Worm (Caenorhabditis elegans): ENCODE data around the gene phf-32.

phf-32 gene

ce11 chrX:12333479-12333878 lies 26.8 kb downstream of the phf-32 start, which contains the start of gene srd-47:
TSS of gene srd-47 (plus strand) at chrX:12333642.
- TF ChIP-seq dao-5 (tag; optimal IDR thresholded peaks at IDR 0.05) (no peak), him-1 (tag; optimal IDR thresholded peaks at IDR 0.05) (no peak), W03F9.2 (tag; optimal IDR thresholded peaks at IDR 0.05) (no peak)

- no peak for TF ChIP-seq dao-5 (tag; optimal IDR thresholded peaks at IDR 0.05)
- no peak for TF ChIP-seq W03F9.2 (tag; optimal IDR thresholded peaks at IDR 0.05)
- TF ChIP-seq him-1 (tag; optimal IDR thresholded peaks at IDR 0.05): no peak
These were observed 29.1 kb downstream of the phf-32 start, which contains the start of gene srd-48 for ce11 chrX:12335808-12336207. TSS of gene srd-48 (plus strand) at chrX:12336108.

DNA sequence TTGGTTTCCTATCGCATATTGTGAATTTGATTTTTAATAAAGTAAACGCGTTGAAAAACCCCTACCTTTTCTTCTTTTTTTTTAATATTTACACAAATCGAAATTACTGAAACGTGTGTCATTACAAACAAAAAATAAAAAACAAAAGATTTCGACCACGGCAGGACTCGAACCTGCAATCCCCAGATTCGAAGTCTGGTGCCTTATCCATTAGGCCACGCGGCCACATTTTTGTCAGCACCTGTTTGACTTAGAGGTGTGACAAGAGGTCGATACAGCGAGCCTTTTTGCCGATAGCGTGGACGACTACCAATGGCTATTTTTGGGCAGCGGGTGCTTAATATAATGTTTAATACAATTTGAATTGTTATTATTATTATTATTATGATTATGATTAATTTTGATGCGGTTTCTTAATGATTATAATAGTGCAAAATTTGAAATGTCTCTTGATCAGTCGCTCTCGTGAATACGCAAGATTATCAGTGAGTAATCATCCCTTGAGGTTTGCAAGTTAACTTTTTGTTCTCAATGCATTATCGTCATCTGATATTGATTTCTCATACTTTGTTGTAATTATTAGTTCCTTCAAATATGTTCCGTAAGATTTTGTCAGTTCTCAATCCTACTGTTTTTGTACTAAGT lies 31.3 kb downstream of the phf-32 start, which contains the start of gene srd-44:
srd-44 (plus strand) TSS at position 595 of the 645 bp plus-strand sequence.
- TF ChIP-seq him-1 (tag; optimal IDR thresholded peaks at IDR 0.05) (no peak), W03F9.2 (tag; optimal IDR thresholded peaks at IDR 0.05) (no peak), dao-5 (tag; optimal IDR thresholded peaks at IDR 0.05) (no peak)

ce11 chrX:12341338-12341737 lies 34.7 kb downstream of the phf-32 start, which contains the start of gene zig-2:
TSS of gene zig-2 (minus strand) at chrX:12341438.
- no peak for TF ChIP-seq dao-5 (tag; optimal IDR thresholded peaks at IDR 0.05)
- TF ChIP-seq him-1 (tag; optimal IDR thresholded peaks at IDR 0.05): no peak
- no peak for TF ChIP-seq W03F9.2 (tag; optimal IDR thresholded peaks at IDR 0.05)

ce11 chrX:12343279-12343678 lies 36.6 kb downstream of the phf-32 start, which contains the start of the genes nspc-9 and nspc-10:
TSS of gene nspc-9 (minus strand) at chrX:12343379.
TSS of gene nspc-10 (plus strand) at chrX:12343609.
- TF ChIP-seq him-1 (tag; optimal IDR thresholded peaks at IDR 0.05) (no peak), dao-5 (tag; optimal IDR thresholded peaks at IDR 0.05) (no peak), W03F9.2 (tag; optimal IDR thresholded peaks at IDR 0.05) (no peak)

DNA sequence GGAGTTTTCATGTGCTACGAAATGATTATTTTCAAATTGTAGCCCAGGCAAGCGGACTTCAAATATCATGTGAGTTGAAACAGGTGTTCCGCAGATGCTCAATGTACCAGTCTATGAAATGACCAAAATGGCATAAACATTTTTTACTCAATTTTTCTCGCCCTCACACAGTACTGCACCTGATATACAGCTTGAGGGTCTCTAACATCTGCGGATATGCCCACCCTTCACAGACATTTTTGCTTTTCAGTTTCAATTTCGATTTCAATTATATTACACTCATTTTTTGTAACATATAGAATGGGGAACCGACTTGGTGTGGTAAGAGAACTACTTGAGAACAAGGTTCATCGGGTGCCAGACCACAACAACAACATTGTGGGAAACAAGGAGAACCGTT lies 40.1 kb downstream of the phf-32 start, which contains the start of gene F42F12.11:
F42F12.11 (plus strand) TSS at position 301 of the 400 bp plus-strand sequence.
- TF ChIP-seq him-1 (tag; optimal IDR thresholded peaks at IDR 0.05) (no peak), W03F9.2 (tag; optimal IDR thresholded peaks at IDR 0.05) (no peak), dao-5 (tag; optimal IDR thresholded peaks at IDR 0.05) (no peak)

DNA sequence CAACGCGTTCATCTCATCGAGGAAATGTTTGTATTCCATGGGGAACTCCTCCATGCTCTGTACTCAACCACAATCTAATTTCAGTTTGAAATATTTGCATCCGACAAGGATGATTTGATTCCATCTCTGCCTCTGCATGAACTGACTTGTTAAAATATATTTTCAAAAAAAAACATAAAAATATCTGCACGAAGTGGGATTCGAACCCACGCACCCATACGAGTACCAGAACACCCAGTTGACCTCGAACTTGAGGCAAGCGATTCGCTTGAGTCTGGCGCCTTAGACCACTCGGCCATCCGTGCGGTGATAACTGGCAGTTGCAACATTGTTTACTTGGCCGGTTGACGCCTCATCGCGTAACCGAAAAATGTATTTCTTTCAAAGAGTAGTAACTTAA lies 41.2 kb downstream of the phf-32 start:
- peak; percentile 28 for TF ChIP-seq W03F9.2 (tag; optimal IDR thresholded peaks at IDR 0.05)
- TF ChIP-seq dao-5 (tag; optimal IDR thresholded peaks at IDR 0.05): peak; percentile 51
- no peak for TF ChIP-seq him-1 (tag; optimal IDR thresholded peaks at IDR 0.05)

DNA sequence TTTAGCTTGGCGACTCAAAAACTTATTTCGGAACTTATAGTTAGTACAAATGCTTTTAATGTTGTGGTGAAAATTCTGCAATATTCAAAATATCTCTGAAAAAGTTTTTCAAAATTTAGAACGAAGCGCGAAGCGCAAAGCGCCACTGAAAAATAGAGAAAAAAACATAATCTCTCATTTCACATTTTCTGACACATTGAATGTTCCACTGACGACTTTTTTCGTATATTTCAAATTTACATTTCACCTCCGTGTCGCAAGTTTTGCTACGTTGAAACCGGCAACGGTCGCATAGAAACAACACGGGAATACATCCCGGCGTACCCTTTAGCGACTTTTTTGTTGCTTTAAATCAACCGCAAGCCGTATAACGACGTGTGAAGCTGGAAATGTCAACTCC lies 41.7 kb downstream of the phf-32 start, which contains the start of gene F42F12.14:
F42F12.14 (plus strand) TSS at position 301 of the 400 bp plus-strand sequence.
- TF ChIP-seq dao-5 (tag; optimal IDR thresholded peaks at IDR 0.05) (no peak), him-1 (tag; optimal IDR thresholded peaks at IDR 0.05) (no peak), W03F9.2 (tag; optimal IDR thresholded peaks at IDR 0.05) (no peak)

DNA sequence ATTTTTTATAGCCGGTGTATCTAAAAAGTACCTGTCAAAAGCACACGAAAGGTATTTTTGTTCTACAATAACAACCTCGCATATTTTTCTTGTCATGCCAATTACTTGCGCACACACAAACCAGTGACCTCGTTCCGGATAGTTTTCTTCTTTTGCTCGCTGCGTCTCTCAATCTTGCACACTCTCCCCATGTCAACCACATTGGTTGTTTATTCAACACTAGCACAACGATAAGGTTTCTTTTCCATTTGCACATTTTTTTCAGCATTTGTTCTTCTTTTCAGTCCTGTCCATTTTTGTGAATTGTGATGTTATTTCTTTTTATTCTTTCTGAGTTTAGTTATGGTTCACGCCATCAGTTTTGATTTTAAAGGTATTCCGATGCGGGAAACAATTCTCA lies 43.5 kb downstream of the phf-32 start, which contains the start of gene F42F12.3:
F42F12.3 (plus strand) TSS at position 372 of the 400 bp plus-strand sequence.
- TF ChIP-seq him-1 (tag; optimal IDR thresholded peaks at IDR 0.05) (no peak), dao-5 (tag; optimal IDR thresholded peaks at IDR 0.05) (no peak), W03F9.2 (tag; optimal IDR thresholded peaks at IDR 0.05) (no peak)

DNA sequence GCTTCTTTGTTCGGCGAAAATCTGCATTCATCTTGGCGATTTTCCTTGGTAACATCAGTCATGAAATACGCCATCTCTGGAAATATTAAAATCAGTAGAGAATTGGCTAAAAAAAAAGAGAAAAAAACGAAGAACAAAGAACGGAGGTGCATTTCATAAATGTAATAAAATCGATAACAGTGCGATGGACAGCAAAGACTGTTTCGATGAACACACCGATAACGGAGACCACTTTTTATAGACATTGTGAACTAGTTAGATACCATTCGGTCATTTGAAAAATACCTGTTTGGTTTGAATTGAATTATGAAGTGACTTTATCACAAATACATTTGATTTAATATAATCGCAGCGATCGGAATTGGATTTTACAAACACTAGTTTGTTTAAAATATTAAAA lies 46.2 kb downstream of the phf-32 start, which contains the start of gene F42F12.4:
F42F12.4 (minus strand) TSS at position 76 of the 400 bp plus-strand sequence.
- no peak for TF ChIP-seq W03F9.2 (tag; optimal IDR thresholded peaks at IDR 0.05)
- no peak for TF ChIP-seq him-1 (tag; optimal IDR thresholded peaks at IDR 0.05)
- no peak for TF ChIP-seq dao-5 (tag; optimal IDR thresholded peaks at IDR 0.05)

DNA sequence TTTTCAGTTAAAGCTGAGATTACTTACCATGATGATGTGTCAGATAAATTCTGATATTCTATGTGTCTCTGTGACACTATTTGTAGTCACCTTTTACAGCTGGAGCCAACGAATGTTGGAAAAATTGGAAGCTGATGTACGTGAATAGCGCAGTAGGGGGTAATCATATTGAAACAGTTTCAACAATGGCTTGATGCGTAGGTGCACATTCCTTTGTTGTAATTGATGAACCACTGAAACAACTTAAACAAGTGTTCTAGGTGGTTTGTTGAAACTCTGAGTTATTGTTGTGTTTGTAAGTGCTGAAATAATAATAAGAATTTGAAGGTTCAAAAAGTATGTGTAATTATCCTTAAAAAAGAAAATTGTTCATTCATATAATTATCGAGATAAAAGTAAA lies 49.9 kb downstream of the phf-32 start, which contains the start of gene nspc-12:
nspc-12 (minus strand) TSS at position 101 of the 400 bp plus-strand sequence.
- TF ChIP-seq W03F9.2 (tag; optimal IDR thresholded peaks at IDR 0.05): no peak
- TF ChIP-seq him-1 (tag; optimal IDR thresholded peaks at IDR 0.05): no peak
- TF ChIP-seq dao-5 (tag; optimal IDR thresholded peaks at IDR 0.05): no peak

ce11 chrX:12357127-12357526 lies 50.5 kb downstream of the phf-32 start, which contains the start of gene nspc-13:
TSS of gene nspc-13 (plus strand) at chrX:12357427.
- no peak for TF ChIP-seq him-1 (tag; optimal IDR thresholded peaks at IDR 0.05)
- no peak for TF ChIP-seq dao-5 (tag; optimal IDR thresholded peaks at IDR 0.05)
- TF ChIP-seq W03F9.2 (tag; optimal IDR thresholded peaks at IDR 0.05): no peak

Data from whole organism, L4/young adult.